Fruit fly (Drosophila melanogaster) whole organism: ENCODE results near the gene CG8578.

Experiments used
- CG8478 ChIP-seq: fragments of >200 bp; optimal IDR thresholded peaks from 2 replicates; lab custom pipeline; 2018; ENCODE audit warnings: inconsistent platforms
- EcR ChIP-seq, 2 experiments: fragments of >200 bp; optimal IDR thresholded peaks; 2 replicates each; lab custom pipeline; 2017; ENCODE audit warnings: missing biosample characterization in 2 of 2, missing genetic modification characterization in 2 of 2, missing genetic modification reagents in 2 of 2
- pan ChIP-seq: fragments of >200 bp; optimal IDR thresholded peaks from 2 replicates; lab custom pipeline; 2017
- psq ChIP-seq: fragments of >200 bp; optimal IDR thresholded peaks from 2 replicates; lab custom pipeline; 2017

- no peak for TF ChIP-seq CG8478 (lab: Kevin White, UChicago)
- no peak for TF ChIP-seq psq (lab: Kevin White, UChicago)
- no peak for TF ChIP-seq EcR (GFP tag; optimal IDR thresholded peaks at IDR 0.05; lab: Kevin White, UChicago)
- no peak for TF ChIP-seq pan (lab: Kevin White, UChicago)
Measured at dm6 chrX:15889780-15890608, 45.7 kb downstream of the CG8578 start, which contains the start of the genes MSBP and CG15916.
